Worm (Caenorhabditis elegans) whole organism, late embryonic: ENCODE data around the gene C26D10.4.

Experiments used
- C08G9.2 ChIP-seq: sonication (generic microtip); optimal IDR thresholded peaks from 2 replicates; lab custom pipeline; 2016; ENCODE audit warnings: mild to moderate bottlenecking, missing genetic modification characterization, moderate library complexity, missing compliant biosample characterization
- C38D4.7 ChIP-seq: fragments of 200-800 bp; sonication (Bioruptor generic); optimal IDR thresholded peaks from 2 replicates; lab custom pipeline; 2018; ENCODE audit warnings: mild to moderate bottlenecking, missing genetic modification characterization, moderate library complexity, missing compliant biosample characterization
- F13H6.1 ChIP-seq: sonication (generic microtip); optimal IDR thresholded peaks from 2 replicates; lab custom pipeline; 2016; ENCODE audit warnings: missing genetic modification characterization, missing compliant biosample characterization
- K02D7.2 ChIP-seq: sonication (generic microtip); optimal IDR thresholded peaks from 2 replicates; lab custom pipeline; 2017; ENCODE audit warnings: mild to moderate bottlenecking, missing genetic modification characterization, missing compliant biosample characterization
- K09A11.1 ChIP-seq: sonication (generic microtip); optimal IDR thresholded peaks from 2 replicates; lab custom pipeline; 2017; ENCODE audit warnings: antibody characterized with exemption, mild to moderate bottlenecking, missing genetic modification characterization, missing compliant biosample characterization; ENCODE audit not compliant: insufficient read depth
- Y22D7AL.16 ChIP-seq: sonication (generic microtip); optimal IDR thresholded peaks from 2 replicates; lab custom pipeline; 2016; ENCODE audit warnings: missing genetic modification characterization, missing compliant biosample characterization
- ahr-1 ChIP-seq: sonication (generic microtip); optimal IDR thresholded peaks from 2 replicates; lab custom pipeline; 2016; ENCODE audit warnings: missing genetic modification characterization, missing compliant biosample characterization
- ama-1 ChIP-seq: fragments of 150-350 bp; optimal IDR thresholded peaks from 2 replicates; lab custom pipeline; 2014
- ceh-2 ChIP-seq: sonication (generic microtip); optimal IDR thresholded peaks from 2 replicates; lab custom pipeline; 2016; ENCODE audit warnings: missing genotype, missing genetic modification characterization, missing compliant biosample characterization
- ceh-22 ChIP-seq: sonication (generic microtip); optimal IDR thresholded peaks from 2 replicates; lab custom pipeline; 2017; ENCODE audit warnings: missing biosample characterization, missing genetic modification characterization
- ceh-24 ChIP-seq: sonication (generic microtip); optimal IDR thresholded peaks from 2 replicates; lab custom pipeline; 2016; ENCODE audit warnings: mild to moderate bottlenecking, missing genetic modification characterization, missing compliant biosample characterization
- ceh-30 ChIP-seq: fragments of 150-350 bp; optimal IDR thresholded peaks from 2 replicates; lab custom pipeline; 2014; ENCODE audit warnings: missing biosample characterization, missing genetic modification characterization
- ceh-34 ChIP-seq: sonication (generic microtip); optimal IDR thresholded peaks from 2 replicates; lab custom pipeline; 2016; ENCODE audit warnings: mild to moderate bottlenecking, missing genetic modification characterization, missing compliant biosample characterization
- ceh-45 ChIP-seq: fragments of 200-800 bp; sonication (Bioruptor generic); IDR thresholded peaks from 2 replicates; pipeline ENCODE4 v1.3.6; 2022; ENCODE audit warnings: missing genetic modification reagents, missing genetic modification characterization, missing compliant biosample characterization
- ceh-48 ChIP-seq: sonication (generic microtip); optimal IDR thresholded peaks from 2 replicates; lab custom pipeline; 2016; ENCODE audit warnings: missing genetic modification characterization, inconsistent platforms, missing compliant biosample characterization
- che-1 ChIP-seq: sonication (generic microtip); optimal IDR thresholded peaks from 2 replicates; lab custom pipeline; 2016; ENCODE audit warnings: mild to moderate bottlenecking, missing genetic modification characterization, missing compliant biosample characterization
- dmd-4 ChIP-seq: sonication (generic microtip); optimal IDR thresholded peaks from 2 replicates; lab custom pipeline; 2016; ENCODE audit warnings: borderline replicate concordance, missing genetic modification characterization, missing compliant biosample characterization
- dve-1 ChIP-seq: sonication (generic microtip); optimal IDR thresholded peaks from 2 replicates; lab custom pipeline; 2017; ENCODE audit warnings: antibody characterized with exemption, mild to moderate bottlenecking, missing genetic modification characterization, missing compliant biosample characterization
- elt-2 ChIP-seq: sonication (generic microtip); optimal IDR thresholded peaks from 2 replicates; lab custom pipeline; 2016; ENCODE audit warnings: missing genetic modification reagents, missing genetic modification characterization, missing compliant biosample characterization
- ets-4 ChIP-seq: sonication (generic microtip); optimal IDR thresholded peaks from 2 replicates; lab custom pipeline; 2016; ENCODE audit warnings: missing genetic modification characterization, missing compliant biosample characterization
- eyg-1 ChIP-seq: sonication (generic microtip); optimal IDR thresholded peaks from 2 replicates; lab custom pipeline; 2016; ENCODE audit warnings: missing genotype, missing genetic modification characterization, missing compliant biosample characterization
- fax-1 ChIP-seq: sonication (generic microtip); optimal IDR thresholded peaks from 2 replicates; lab custom pipeline; 2016; ENCODE audit warnings: missing genotype, missing genetic modification characterization, missing compliant biosample characterization
- fkh-10 ChIP-seq: fragments of 150-350 bp; optimal IDR thresholded peaks from 2 replicates; lab custom pipeline; 2014; ENCODE audit warnings: missing biosample characterization, missing genetic modification reagents, missing genetic modification characterization
- fkh-6 ChIP-seq: sonication (generic microtip); optimal IDR thresholded peaks from 2 replicates; lab custom pipeline; 2016; ENCODE audit warnings: missing genetic modification characterization, missing compliant biosample characterization
- gmeb-2 ChIP-seq: sonication (generic microtip); optimal IDR thresholded peaks from 2 replicates; lab custom pipeline; 2016; ENCODE audit warnings: missing genetic modification characterization, inconsistent platforms, missing compliant biosample characterization
- hlh-13 ChIP-seq: fragments of 200-800 bp; sonication (Bioruptor generic); optimal IDR thresholded peaks from 2 replicates; lab custom pipeline; 2018; ENCODE audit warnings: mild to moderate bottlenecking, missing genetic modification characterization, missing compliant biosample characterization
- hlh-6 ChIP-seq: sonication (generic microtip); optimal IDR thresholded peaks from 2 replicates; lab custom pipeline; 2016; ENCODE audit warnings: missing genotype, missing genetic modification characterization, missing compliant biosample characterization
- lim-6 ChIP-seq: sonication (generic microtip); optimal IDR thresholded peaks from 2 replicates; lab custom pipeline; 2016; ENCODE audit warnings: missing genetic modification characterization, missing compliant biosample characterization
- lin-11 ChIP-seq: fragments of 200-800 bp; sonication (Bioruptor generic); optimal IDR thresholded peaks from 2 replicates; lab custom pipeline; 2018; ENCODE audit warnings: mild to moderate bottlenecking, missing genetic modification characterization, missing compliant biosample characterization
- madf-2 ChIP-seq: sonication (generic microtip); optimal IDR thresholded peaks from 2 replicates; lab custom pipeline; 2017; ENCODE audit warnings: missing genetic modification characterization, missing compliant biosample characterization
- mec-3 ChIP-seq: sonication (generic microtip); optimal IDR thresholded peaks from 2 replicates; lab custom pipeline; 2016; ENCODE audit warnings: borderline replicate concordance, missing genetic modification characterization, missing compliant biosample characterization
- nhr-232 ChIP-seq: sonication (generic microtip); optimal IDR thresholded peaks from 2 replicates; lab custom pipeline; 2016; ENCODE audit warnings: missing genetic modification characterization, missing compliant biosample characterization
- npax-4 ChIP-seq: sonication (generic microtip); optimal IDR thresholded peaks from 2 replicates; lab custom pipeline; 2016; ENCODE audit warnings: missing genetic modification characterization, missing compliant biosample characterization
- odd-2 ChIP-seq: sonication (generic microtip); optimal IDR thresholded peaks from 2 replicates; lab custom pipeline; 2017; ENCODE audit warnings: antibody characterized with exemption, mild to moderate bottlenecking, missing genetic modification characterization, missing compliant biosample characterization
- pag-3 ChIP-seq: sonication (generic microtip); optimal IDR thresholded peaks from 2 replicates; lab custom pipeline; 2016; ENCODE audit warnings: missing compliant biosample characterization, missing genetic modification characterization, borderline replicate concordance
- pax-1 ChIP-seq: fragments of 150-350 bp; optimal IDR thresholded peaks from 2 replicates; lab custom pipeline; 2014; ENCODE audit warnings: missing biosample characterization, missing genetic modification characterization
- pqm-1 ChIP-seq: sonication (generic microtip); optimal IDR thresholded peaks from 2 replicates; lab custom pipeline; 2016; ENCODE audit warnings: missing genetic modification characterization, missing compliant biosample characterization
- rnt-1 ChIP-seq: sonication (generic microtip); optimal IDR thresholded peaks from 2 replicates; lab custom pipeline; 2016; ENCODE audit warnings: missing genetic modification characterization, missing compliant biosample characterization
- sdc-2 ChIP-seq: sonication (generic microtip); optimal IDR thresholded peaks from 2 replicates; lab custom pipeline; 2016; ENCODE audit warnings: missing genotype, missing genetic modification characterization, missing compliant biosample characterization
- sox-4 ChIP-seq: sonication (generic microtip); optimal IDR thresholded peaks from 2 replicates; lab custom pipeline; 2017; ENCODE audit warnings: mild to moderate bottlenecking, missing genetic modification characterization, inconsistent platforms, missing compliant biosample characterization
- syd-9 ChIP-seq: sonication (generic microtip); optimal IDR thresholded peaks from 2 replicates; lab custom pipeline; 2016; ENCODE audit warnings: mild to moderate bottlenecking, missing genetic modification characterization, moderate library complexity, missing compliant biosample characterization
- ttx-3 ChIP-seq: sonication (generic microtip); optimal IDR thresholded peaks from 2 replicates; lab custom pipeline; 2016; ENCODE audit warnings: missing genetic modification reagents, missing genetic modification characterization, missing compliant biosample characterization
- unc-42 ChIP-seq: sonication (generic microtip); optimal IDR thresholded peaks from 2 replicates; lab custom pipeline; 2016; ENCODE audit warnings: missing genotype, missing genetic modification characterization, missing compliant biosample characterization
- unc-55 ChIP-seq: sonication (generic microtip); optimal IDR thresholded peaks from 2 replicates; lab custom pipeline; 2017; ENCODE audit warnings: missing biosample characterization, missing genetic modification reagents, missing genetic modification characterization
- zip-5 ChIP-seq: sonication (generic microtip); optimal IDR thresholded peaks from 2 replicates; lab custom pipeline; 2016; ENCODE audit warnings: missing genetic modification characterization, missing compliant biosample characterization

Gene C26D10.4

DNA sequence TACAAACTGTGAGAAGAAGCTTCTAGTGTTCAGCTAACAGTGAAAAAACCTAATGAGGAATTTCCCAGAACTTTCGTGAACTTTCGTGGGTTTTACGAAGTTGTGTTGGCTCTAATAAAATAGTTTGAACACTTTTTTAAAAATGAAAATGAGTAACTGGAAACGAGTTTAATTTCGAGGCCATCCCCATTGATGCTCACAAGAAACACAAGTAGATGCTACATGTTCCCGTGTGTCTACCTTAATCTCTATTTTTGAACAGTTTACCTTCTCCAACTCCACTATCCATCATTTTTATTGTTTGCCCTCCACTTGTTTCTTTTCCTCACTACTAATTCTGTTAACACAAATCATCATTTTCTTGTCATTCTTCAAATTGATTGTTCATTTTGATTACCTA lies 4.1 kb downstream of the C26D10.4 start, which contains the start of gene C26D10.7:
Gene C26D10.7, plus strand, starts transcription at position 301 of the 400 bp plus-strand sequence.
- TF ChIP-seq ceh-45 (GFP tag; lab: Robert Waterston, UW) (no peak), ttx-3 (tag; lab: Kevin White, UChicago) (no peak), K02D7.2 (no peak), dmd-4 (no peak), ceh-34 (tag; lab: Kevin White, UChicago) (no peak), unc-42 (no peak), sox-4 (no peak), fkh-6 (tag; lab: Kevin White, UChicago) (no peak), che-1 (tag; lab: Kevin White, UChicago) (no peak), lin-11 (no peak), nhr-232 (no peak), pag-3 (tag; lab: Kevin White, UChicago) (no peak), npax-4 (tag; lab: Kevin White, UChicago) (no peak), Y22D7AL.16 (tag; lab: Kevin White, UChicago) (no peak), F13H6.1 (tag; lab: Kevin White, UChicago) (no peak), eyg-1 (no peak), elt-2 (no peak), ceh-24 (tag; lab: Kevin White, UChicago) (no peak), ceh-2 (no peak)

DNA sequence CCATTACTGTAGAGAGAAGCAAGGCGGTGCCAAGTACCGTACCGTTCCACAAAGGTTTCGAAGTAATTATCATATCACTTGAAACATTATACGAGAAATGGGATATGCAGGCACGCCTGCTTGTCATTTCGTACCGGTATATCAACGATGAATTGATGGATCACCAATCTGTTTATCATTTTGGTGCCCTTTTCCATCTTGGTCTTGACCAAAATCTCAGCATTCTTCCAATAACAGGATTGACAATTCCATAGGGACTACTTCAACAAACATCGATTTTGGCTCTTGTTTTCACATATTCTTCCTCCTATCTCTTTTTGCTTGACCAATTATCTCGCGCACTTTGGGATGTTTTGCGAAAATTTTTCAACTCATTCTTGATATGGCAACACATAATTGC lies 9.5 kb downstream of the C26D10.4 start:
- no peak for TF ChIP-seq ceh-30 (tag; lab: Kevin White, UChicago)
- TF ChIP-seq ama-1 = no peak
- TF ChIP-seq dmd-4 = no peak
- no peak for TF ChIP-seq hlh-6 (tag; lab: Kevin White, UChicago)
- no peak for TF ChIP-seq che-1 (tag; lab: Kevin White, UChicago)

DNA sequence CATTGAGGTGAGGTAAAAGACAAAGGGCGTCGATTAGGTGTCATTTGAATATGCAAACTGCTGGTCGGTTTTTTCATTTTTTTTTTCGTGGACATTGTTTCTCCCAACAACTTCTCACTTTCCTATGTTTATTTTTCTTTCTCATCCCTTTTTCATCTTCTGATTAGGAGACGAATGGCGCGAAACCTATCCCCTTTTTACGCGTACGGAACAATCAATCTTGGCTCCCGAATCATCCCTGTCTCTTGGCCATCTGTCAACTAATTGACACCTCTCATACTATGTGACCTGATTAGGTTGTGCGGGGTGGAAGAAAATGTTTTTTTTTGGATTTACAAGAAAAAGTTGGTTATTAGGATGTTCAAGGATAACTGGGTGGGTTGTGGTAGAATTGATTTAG lies 15.2 kb downstream of the C26D10.4 start:
- no peak for TF ChIP-seq K02D7.2
- TF ChIP-seq ceh-48 (tag; lab: Kevin White, UChicago) = no peak
- TF ChIP-seq C08G9.2 (tag; lab: Kevin White, UChicago) = no peak
- TF ChIP-seq pqm-1 = no peak
- TF ChIP-seq hlh-13 = no peak
- TF ChIP-seq zip-5 = no peak
- TF ChIP-seq rnt-1 (tag; lab: Kevin White, UChicago) = no peak
- no peak for TF ChIP-seq ahr-1 (tag; lab: Kevin White, UChicago)
- TF ChIP-seq ets-4 (tag; lab: Kevin White, UChicago) = no peak
- TF ChIP-seq K09A11.1 = no peak
- TF ChIP-seq ceh-30 (tag; lab: Kevin White, UChicago) = no peak
- TF ChIP-seq dve-1 = no peak
- no peak for TF ChIP-seq madf-2 (tag; lab: Kevin White, UChicago)
- TF ChIP-seq Y22D7AL.16 (tag; lab: Kevin White, UChicago) = no peak
- no peak for TF ChIP-seq fkh-10 (GFP tag; lab: Kevin White, UChicago)
- no peak for TF ChIP-seq odd-2 (tag; lab: Kevin White, UChicago)
- no peak for TF ChIP-seq pax-1 (tag; lab: Kevin White, UChicago)
- no peak for TF ChIP-seq npax-4 (tag; lab: Kevin White, UChicago)
- no peak for TF ChIP-seq ceh-24 (tag; lab: Kevin White, UChicago)
- TF ChIP-seq ceh-22 (tag; lab: Kevin White, UChicago) = no peak

DNA sequence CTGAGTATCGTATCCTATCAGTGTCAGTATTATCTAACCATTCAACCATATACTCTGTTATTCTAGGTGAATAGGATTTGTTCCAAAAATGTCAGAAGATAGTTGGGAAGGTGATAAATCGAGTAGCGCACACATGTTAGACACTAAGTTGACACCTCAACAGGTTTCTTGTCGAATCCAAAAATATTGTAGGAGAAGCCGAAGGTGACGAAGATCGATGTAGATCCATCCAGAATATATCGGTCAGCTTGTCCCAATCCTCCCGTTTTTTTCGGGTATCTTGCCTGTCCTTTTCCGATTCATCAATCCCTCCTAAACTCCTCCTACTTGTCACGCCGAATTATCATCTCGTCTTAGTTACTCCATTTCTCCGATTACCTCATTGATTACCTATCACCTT lies 16.1 kb downstream of the C26D10.4 start:
- TF ChIP-seq mec-3 (tag; lab: Kevin White, UChicago) (no peak), ceh-2 (no peak), gmeb-2 (tag; lab: Kevin White, UChicago) (no peak), lim-6 (tag; lab: Kevin White, UChicago) (no peak), ama-1 (no peak), hlh-6 (tag; lab: Kevin White, UChicago) (no peak), C38D4.7 (no peak), fax-1 (tag; lab: Kevin White, UChicago) (no peak), syd-9 (tag; lab: Kevin White, UChicago) (no peak), ceh-34 (tag; lab: Kevin White, UChicago) (no peak), sdc-2 (tag; lab: Kevin White, UChicago) (no peak), fkh-6 (tag; lab: Kevin White, UChicago) (no peak), unc-55 (GFP tag; lab: Kevin White, UChicago) (no peak), hlh-13 (no peak)
